Fruit fly (Drosophila melanogaster) whole organism, wandering third instar larva: ENCODE measurements around the gene TpnC25D.
A peak's percentile ranks its signal among the peaks of the same experiment; 100 is the strongest.

Source experiments
- Abd-B ChIP-seq: fragments of >200 bp; optimal IDR thresholded peaks from 2 replicates; lab custom pipeline; 2017; ENCODE audit warnings: missing biosample characterization, missing genetic modification characterization
- CG32264 ChIP-seq: fragments of 200-800 bp; sonication (Bioruptor generic); optimal IDR thresholded peaks from 2 replicates; lab custom pipeline; 2016; ENCODE audit warnings: missing biosample characterization, missing genetic modification characterization
- CG9705 ChIP-seq: fragments of 200-800 bp; sonication (Bioruptor generic); optimal IDR thresholded peaks from 2 replicates; lab custom pipeline; 2018; ENCODE audit warnings: missing biosample characterization, mild to moderate bottlenecking, missing genetic modification characterization
- CrebA ChIP-seq: fragments of 200-800 bp; sonication (Bioruptor generic); optimal IDR thresholded peaks from 2 replicates; lab custom pipeline; 2016; ENCODE audit warnings: missing biosample characterization, mild to moderate bottlenecking, missing genetic modification characterization, borderline replicate concordance
- Dfd ChIP-seq: fragments of >200 bp; optimal IDR thresholded peaks from 2 replicates; lab custom pipeline; 2017; ENCODE audit warnings: missing biosample characterization, missing genetic modification characterization
- Dif ChIP-seq: fragments of 200-275, 200-300 bp; sonication (Bioruptor generic); optimal IDR thresholded peaks from 2 replicates; lab custom pipeline; 2018; ENCODE audit warnings: missing biosample characterization, missing genetic modification characterization; ENCODE audit not compliant: partially characterized antibody
- GATAd ChIP-seq: sonication (Bioruptor generic); optimal IDR thresholded peaks from 2 replicates; lab custom pipeline; 2016; ENCODE audit warnings: missing biosample characterization, missing genetic modification characterization
- HLH106 ChIP-seq: fragments of 200-800 bp; optimal IDR thresholded peaks from 3 replicates; lab custom pipeline; 2019; ENCODE audit warnings: missing biosample characterization, mild to moderate bottlenecking, missing genetic modification characterization, moderate library complexity
- Hnf4 ChIP-seq: fragments of 200-800 bp; sonication (Bioruptor generic); optimal IDR thresholded peaks from 2 replicates; lab custom pipeline; 2016; ENCODE audit warnings: missing biosample characterization, mild to moderate bottlenecking, missing genetic modification characterization
- Hr78 ChIP-seq: fragments of >200 bp; optimal IDR thresholded peaks from 2 replicates; lab custom pipeline; 2017; ENCODE audit warnings: missing biosample characterization, missing genetic modification characterization
- Hr83 ChIP-seq: fragments of 200-300 bp; sonication (Bioruptor generic); optimal IDR thresholded peaks from 2 replicates; lab custom pipeline; 2016; ENCODE audit warnings: missing biosample characterization, mild to moderate bottlenecking, missing genetic modification characterization, moderate library complexity; ENCODE audit not compliant: poor library complexity, severe bottlenecking
- Jra ChIP-seq: sonication (Bioruptor generic); optimal IDR thresholded peaks from 2 replicates; lab custom pipeline; 2016; ENCODE audit warnings: missing biosample characterization, missing genetic modification characterization
- Mio ChIP-seq: sonication (Bioruptor generic); optimal IDR thresholded peaks from 2 replicates; lab custom pipeline; 2016; ENCODE audit warnings: missing biosample characterization, missing genetic modification characterization
- Myc ChIP-seq: fragments of >200 bp; optimal IDR thresholded peaks from 2 replicates; lab custom pipeline; 2017
- N ChIP-seq: fragments of >200 bp; optimal IDR thresholded peaks from 2 replicates; lab custom pipeline; 2018; ENCODE audit warnings: missing biosample characterization, missing external identifiers, missing genetic modification characterization
- OdsH ChIP-seq: fragments of 200-800 bp; sonication (Bioruptor generic); optimal IDR thresholded peaks from 2 replicates; lab custom pipeline; 2016; ENCODE audit warnings: missing biosample characterization, mild to moderate bottlenecking, missing genetic modification characterization
- Rel ChIP-seq, 2 experiments: fragments of 200-800 bp; sonication (Bioruptor generic) in 1 of 2; optimal IDR thresholded peaks; 2 replicates in 1 of 2; 3 replicates in 1 of 2; lab custom pipeline; 2016 to 2019; ENCODE audit warnings: mild to moderate bottlenecking in 2 of 2, missing biosample characterization in 2 of 2, missing genetic modification characterization in 2 of 2, moderate library complexity in 1 of 2
- Sp1 ChIP-seq: fragments of 200-800 bp; sonication (Bioruptor generic); optimal IDR thresholded peaks from 3 replicates; lab custom pipeline; 2019; ENCODE audit warnings: missing biosample characterization, mild to moderate bottlenecking, missing genetic modification characterization, moderate library complexity
- Vsx2 ChIP-seq: fragments of 200-300, 225-300 bp; sonication (Bioruptor generic); optimal IDR thresholded peaks from 2 replicates; lab custom pipeline; 2018; ENCODE audit warnings: missing biosample characterization, missing genetic modification characterization; ENCODE audit not compliant: partially characterized antibody
- br ChIP-seq: fragments of 200-800 bp; sonication (Bioruptor generic); optimal IDR thresholded peaks from 2 replicates; lab custom pipeline; 2016; ENCODE audit warnings: missing biosample characterization, missing genetic modification characterization
- brk ChIP-seq: fragments of 200-800 bp; sonication (Bioruptor generic); optimal IDR thresholded peaks from 2 replicates; lab custom pipeline; 2016; ENCODE audit warnings: missing biosample characterization, mild to moderate bottlenecking, missing genetic modification characterization
- dl ChIP-seq, 2 experiments: fragments of 175-275, 200-275 bp in 1 of 2; fragments of 200-275 bp in 1 of 2; sonication (Bioruptor generic); optimal IDR thresholded peaks; lab custom pipeline; 2018; ENCODE audit warnings: mild to moderate bottlenecking in 2 of 2, missing biosample characterization in 2 of 2, missing genetic modification characterization in 2 of 2, moderate library complexity in 2 of 2; ENCODE audit not compliant: partially characterized antibody in 2 of 2, insufficient read depth in 1 of 2
- dmrt93B ChIP-seq: fragments of 200-800 bp; sonication (Bioruptor generic); optimal IDR thresholded peaks from 2 replicates; lab custom pipeline; 2018; ENCODE audit warnings: missing biosample characterization, mild to moderate bottlenecking, missing genetic modification characterization
- dsf ChIP-seq: sonication (Bioruptor generic); optimal IDR thresholded peaks from 2 replicates; lab custom pipeline; 2016; ENCODE audit warnings: missing biosample characterization, missing genetic modification characterization, borderline replicate concordance
- ey ChIP-seq: fragments of 200-800 bp; sonication (Bioruptor generic); optimal IDR thresholded peaks from 2 replicates; lab custom pipeline; 2016; ENCODE audit warnings: missing biosample characterization, missing genetic modification characterization
- foxo ChIP-seq, 2 experiments: fragments of 200-800 bp; sonication (Bioruptor generic); optimal IDR thresholded peaks; 2 replicates in 1 of 2; 3 replicates in 1 of 2; lab custom pipeline; 2016 to 2017; ENCODE audit warnings: missing biosample characterization in 2 of 2, missing genetic modification characterization in 2 of 2
- fru ChIP-seq: fragments of 200-800 bp; sonication (Bioruptor generic); optimal IDR thresholded peaks from 3 replicates; lab custom pipeline; 2016; ENCODE audit warnings: missing biosample characterization, mild to moderate bottlenecking, missing genetic modification characterization
- h ChIP-seq: fragments of 200-800 bp; sonication (Bioruptor generic); optimal IDR thresholded peaks from 3 replicates; lab custom pipeline; 2016; ENCODE audit warnings: missing biosample characterization, mild to moderate bottlenecking, missing genetic modification characterization
- jim ChIP-seq: fragments of 175-275, 200-325 bp; sonication (Bioruptor generic); optimal IDR thresholded peaks from 2 replicates; lab custom pipeline; 2016; ENCODE audit warnings: missing biosample characterization, mild to moderate bottlenecking, missing genetic modification characterization
- lola ChIP-seq: fragments of >200 bp; optimal IDR thresholded peaks from 2 replicates; lab custom pipeline; 2017; ENCODE audit warnings: missing biosample characterization, missing genetic modification characterization
- pan ChIP-seq: fragments of >200 bp; optimal IDR thresholded peaks from 2 replicates; lab custom pipeline; 2017
- psq ChIP-seq: fragments of 200-800 bp; sonication (Bioruptor generic); optimal IDR thresholded peaks from 3 replicates; lab custom pipeline; 2017; ENCODE audit warnings: missing biosample characterization, mild to moderate bottlenecking, missing genetic modification characterization, moderate library complexity
- rgr ChIP-seq: fragments of 200-800 bp; sonication (Bioruptor generic); optimal IDR thresholded peaks from 3 replicates; lab custom pipeline; 2016; ENCODE audit warnings: missing biosample characterization, mild to moderate bottlenecking, missing genetic modification characterization
- sage ChIP-seq: fragments of 200-800 bp; sonication (Bioruptor generic); optimal IDR thresholded peaks from 2 replicates; lab custom pipeline; 2016; ENCODE audit warnings: missing biosample characterization, mild to moderate bottlenecking, missing genetic modification characterization
- sv ChIP-seq: fragments of 200-800 bp; sonication (Bioruptor generic); optimal IDR thresholded peaks from 3 replicates; lab custom pipeline; 2016; ENCODE audit warnings: missing biosample characterization, missing genetic modification characterization
- tai ChIP-seq: sonication (Bioruptor generic); optimal IDR thresholded peaks from 2 replicates; lab custom pipeline; 2016; ENCODE audit warnings: missing biosample characterization, missing genetic modification characterization
- usp ChIP-seq: fragments of >200 bp; optimal IDR thresholded peaks from 2 replicates; lab custom pipeline; 2017; ENCODE audit warnings: missing biosample characterization, missing genetic modification characterization
- woc ChIP-seq: sonication (Bioruptor generic); optimal IDR thresholded peaks from 2 replicates; lab custom pipeline; 2016; ENCODE audit warnings: missing biosample characterization, mild to moderate bottlenecking, missing genetic modification characterization

Gene TpnC25D

dm6 chr2L:5240520-5240919 is 24.0 kb downstream of the TpnC25D start:
- TF ChIP-seq CG9705, result no peak
- no peak for TF ChIP-seq dmrt93B (GFP tag; lab: Kevin White, UChicago)
- TF ChIP-seq GATAd, result no peak
- no peak for TF ChIP-seq Sp1
- TF ChIP-seq Hr78 (GFP tag; lab: Kevin White, UChicago), result no peak
- TF ChIP-seq usp (GFP tag; lab: Kevin White, UChicago), result no peak
- no peak for TF ChIP-seq jim
- TF ChIP-seq N, result no peak
- no peak for TF ChIP-seq br (GFP tag; lab: Kevin White, UChicago)
- no peak for TF ChIP-seq Abd-B (GFP tag; lab: Kevin White, UChicago)
- no peak for TF ChIP-seq sage
- TF ChIP-seq CrebA, result no peak
- no peak for TF ChIP-seq foxo (GFP tag; optimal IDR thresholded peaks at IDR 0.05; lab: Kevin White, UChicago)
- TF ChIP-seq Dfd (GFP tag; lab: Kevin White, UChicago), result no peak

dm6 chr2L:5242194-5242914 is 25.9 kb downstream of the TpnC25D start:
- TF ChIP-seq Vsx2 (GFP tag; lab: Kevin White, UChicago), result no peak
- no peak for TF ChIP-seq pan (lab: Kevin White, UChicago)
- TF ChIP-seq sv, result no peak
- no peak for TF ChIP-seq CG32264 (GFP tag; lab: Kevin White, UChicago)
- TF ChIP-seq Dif (GFP tag; lab: Kevin White, UChicago), result no peak
- no peak for TF ChIP-seq sage
- TF ChIP-seq h (GFP tag; lab: Kevin White, UChicago), result peak; percentile 74
- TF ChIP-seq OdsH, result peak; percentile 55
- no peak for TF ChIP-seq Jra (GFP tag; lab: Kevin White, UChicago)
- peak; percentile 61 for TF ChIP-seq fru
- TF ChIP-seq foxo (GFP tag; optimal IDR thresholded peaks at IDR 0.05; lab: Kevin White, UChicago), result peak in 1 of 2 experiments; percentile 69
- TF ChIP-seq CG9705, result no peak
- TF ChIP-seq tai (GFP tag; lab: Kevin White, UChicago), result no peak
- TF ChIP-seq Hr83 (GFP tag; lab: Kevin White, UChicago), result no peak
- peak; percentile 23 for TF ChIP-seq psq
- TF ChIP-seq ey, result peak; percentile 52
- no peak for TF ChIP-seq Hr78 (GFP tag; lab: Kevin White, UChicago)
- TF ChIP-seq jim, result no peak
- TF ChIP-seq lola (GFP tag; lab: Kevin White, UChicago), result no peak
- TF ChIP-seq brk, result peak; percentile 45
- no peak for TF ChIP-seq usp (GFP tag; lab: Kevin White, UChicago)
- no peak for TF ChIP-seq woc (GFP tag; lab: Kevin White, UChicago)
- no peak for TF ChIP-seq dsf (GFP tag; lab: Kevin White, UChicago)
- peak; percentile 22 for TF ChIP-seq br (GFP tag; lab: Kevin White, UChicago)
- no peak for TF ChIP-seq Rel (GFP tag; optimal IDR thresholded peaks at IDR 0.05; lab: Kevin White, UChicago)
- TF ChIP-seq Rel (tag; optimal IDR thresholded peaks at IDR 0.05; lab: Kevin White, UChicago), result peak; percentile 52
- no peak for TF ChIP-seq Dfd (GFP tag; lab: Kevin White, UChicago)
- no peak for TF ChIP-seq GATAd
- TF ChIP-seq CrebA, result peak; percentile 19
- TF ChIP-seq Myc (lab: Kevin White, UChicago), result no peak
- TF ChIP-seq N, result no peak
- no peak for TF ChIP-seq Abd-B (GFP tag; lab: Kevin White, UChicago)
- TF ChIP-seq Sp1, result peak; percentile 12
- TF ChIP-seq dl (GFP tag; optimal IDR thresholded peaks at IDR 0.05; lab: Kevin White, UChicago; ENCODE audit: insufficient read depth in 1 of 2, partially characterized antibody in 2 of 2), result no peak
- peak; percentile 24 for TF ChIP-seq HLH106 (tag; lab: Kevin White, UChicago)
- TF ChIP-seq Mio (GFP tag; lab: Kevin White, UChicago), result no peak
- TF ChIP-seq Hnf4 (GFP tag; lab: Kevin White, UChicago), result peak; percentile 52
- TF ChIP-seq dmrt93B (GFP tag; lab: Kevin White, UChicago), result no peak
- TF ChIP-seq rgr (GFP tag; lab: Kevin White, UChicago), result peak; percentile 67
